Worm (Caenorhabditis elegans) whole organism, mixed stage, embryonic: Measurements from ENCODE around the gene F01F1.3.

ENCODE experiments used
- ceh-39 ChIP-seq: fragments of 150-350 bp; optimal IDR thresholded peaks from 2 replicates; lab custom pipeline; 2014; ENCODE audit warnings: missing biosample characterization, missing genetic modification characterization
- ces-1 ChIP-seq: fragments of 150-350 bp; optimal IDR thresholded peaks from 2 replicates; lab custom pipeline; 2014; ENCODE audit warnings: missing biosample characterization, missing genetic modification reagents, missing genetic modification characterization
- lsy-2 ChIP-seq: fragments of 150-350 bp; optimal IDR thresholded peaks from 2 replicates; lab custom pipeline; 2014; ENCODE audit warnings: missing biosample characterization, missing genetic modification characterization
- nhr-12 ChIP-seq: fragments of 150-350 bp; optimal IDR thresholded peaks from 2 replicates; lab custom pipeline; 2014; ENCODE audit warnings: missing biosample characterization, missing genetic modification characterization
- nhr-28 ChIP-seq: fragments of 150-350 bp; optimal IDR thresholded peaks from 2 replicates; lab custom pipeline; 2014; ENCODE audit warnings: missing biosample characterization, missing genetic modification characterization
- sptf-1 ChIP-seq: sonication (generic microtip); optimal IDR thresholded peaks from 2 replicates; lab custom pipeline; 2017; ENCODE audit warnings: mild to moderate bottlenecking, missing genetic modification characterization, moderate library complexity, missing compliant biosample characterization
- unc-39 ChIP-seq: fragments of 150-350 bp; optimal IDR thresholded peaks from 2 replicates; lab custom pipeline; 2014; ENCODE audit warnings: missing biosample characterization, missing genetic modification characterization

- TF ChIP-seq unc-39 (tag; lab: Kevin White, UChicago) (no peak), nhr-12 (no peak), ces-1 (no peak), nhr-28 (no peak), lsy-2 (tag; lab: Kevin White, UChicago) (no peak), sptf-1 (tag; lab: Kevin White, UChicago) (no peak), ceh-39 (tag; lab: Kevin White, UChicago) (no peak)
Observed at ce11 chrIII:5888675-5889074, 16.9 kb downstream of the F01F1.3 start, which contains the start of gene C28H8.8.
